ENCODE assay signal across 5 worm cellular contexts in genomic region chrII:4904277-4904676, ce11.
TF ChIP-seq lines count a peak whose summit lies in the region.

No protein-coding gene starts in this region.

TF ChIP-seq in whole organism, L1 larva, 84 proteins besides CTCF, POLR2A, EP300 and RAD21 (continues in another document):
- TF ChIP-seq nhr-77 (tag; optimal IDR thresholded peaks at IDR 0.05; lab: Kevin White, UChicago) (peak; percentile 31), mdl-1 (tag; optimal IDR thresholded peaks at IDR 0.05; lab: Kevin White, UChicago) (peak in 1 of 2 experiments; percentile 77), ets-5 (GFP tag; IDR thresholded peaks at IDR 0.05; lab: Robert Waterston, UW) (no peak), jun-1 (tag; optimal IDR thresholded peaks at IDR 0.05; lab: Kevin White, UChicago) (peak; percentile 56), xbp-1 (tag; optimal IDR thresholded peaks at IDR 0.05; lab: Kevin White, UChicago) (peak; percentile 65), lin-15B (tag; optimal IDR thresholded peaks at IDR 0.05; lab: Kevin White, UChicago) (peak; percentile 34), nhr-19 (GFP tag; conservative IDR thresholded peaks at IDR 0.05; lab: Robert Waterston, UW) (peak; percentile 61), lin-35 (GFP tag; optimal IDR thresholded peaks at IDR 0.05; lab: Kevin White, UChicago) (peak; percentile 77 to 81), lin-14 (GFP tag; optimal IDR thresholded peaks at IDR 0.05; lab: Kevin White, UChicago) (peak; percentile 87), pag-3 (tag; optimal IDR thresholded peaks at IDR 0.05; lab: Kevin White, UChicago; ENCODE audit: borderline replicate concordance, insufficient read depth) (no peak), isw-1 (GFP tag; IDR thresholded peaks at IDR 0.05; lab: Robert Waterston, UW) (peak; percentile 72), elt-2 (tag; optimal IDR thresholded peaks at IDR 0.05; lab: Kevin White, UChicago) (peak; percentile 23), fkh-8 (tag; optimal IDR thresholded peaks at IDR 0.05; lab: Kevin White, UChicago) (peak; percentile 65), dpl-1 (GFP tag; optimal IDR thresholded peaks at IDR 0.05; lab: Kevin White, UChicago) (peak; percentile 38 to 74 (median 70)), ceh-90 (tag; optimal IDR thresholded peaks at IDR 0.05; lab: Kevin White, UChicago) (no peak), nhr-20 (tag; optimal IDR thresholded peaks at IDR 0.05; lab: Kevin White, UChicago) (peak; percentile 80), fos-1 (tag; optimal IDR thresholded peaks at IDR 0.05; lab: Kevin White, UChicago) (peak; percentile 41), lsy-2 (tag; optimal IDR thresholded peaks at IDR 0.05; lab: Kevin White, UChicago) (peak; percentile 71 to 86)

TF ChIP-seq in whole organism, L3 larva, 47 proteins besides CTCF, POLR2A, EP300 and RAD21 (continues in another document):
- no peak for TF ChIP-seq fos-1 (tag; optimal IDR thresholded peaks at IDR 0.05; lab: Kevin White, UChicago)
- no peak for TF ChIP-seq mdl-1 (tag; optimal IDR thresholded peaks at IDR 0.05; lab: Kevin White, UChicago)
- no peak for TF ChIP-seq ztf-11 (tag; optimal IDR thresholded peaks at IDR 0.05; lab: Kevin White, UChicago)
- TF ChIP-seq jun-1 (tag; optimal IDR thresholded peaks at IDR 0.05; lab: Kevin White, UChicago), result peak; percentile 56
- TF ChIP-seq nhr-237 (tag; optimal IDR thresholded peaks at IDR 0.05; lab: Kevin White, UChicago), result no peak
- no peak for TF ChIP-seq eor-1 (tag; optimal IDR thresholded peaks at IDR 0.05; lab: Kevin White, UChicago)
- TF ChIP-seq lin-15B (tag; optimal IDR thresholded peaks at IDR 0.05; lab: Kevin White, UChicago), result peak; percentile 87
- TF ChIP-seq unc-62 (GFP tag; optimal IDR thresholded peaks at IDR 0.05; lab: Kevin White, UChicago), result peak; percentile 37
- TF ChIP-seq skn-1 (tag; optimal IDR thresholded peaks at IDR 0.05; lab: Kevin White, UChicago), result peak; percentile 70
- no peak for TF ChIP-seq sea-2 (GFP tag; optimal IDR thresholded peaks at IDR 0.05; lab: Kevin White, UChicago)
- TF ChIP-seq nhr-25 (tag; optimal IDR thresholded peaks at IDR 0.05; lab: Kevin White, UChicago), result peak; percentile 79
- TF ChIP-seq nhr-67 (tag; optimal IDR thresholded peaks at IDR 0.05; lab: Kevin White, UChicago), result no peak
- TF ChIP-seq nhr-43 (tag; optimal IDR thresholded peaks at IDR 0.05; lab: Kevin White, UChicago; ENCODE audit: poor library complexity, severe bottlenecking), result no peak
- TF ChIP-seq nfya-1 (tag; optimal IDR thresholded peaks at IDR 0.05; lab: Kevin White, UChicago; ENCODE audit: insufficient read depth), result peak; percentile 96
- no peak for TF ChIP-seq nhr-76 (tag; optimal IDR thresholded peaks at IDR 0.05; lab: Kevin White, UChicago)
- TF ChIP-seq nhr-77 (tag; optimal IDR thresholded peaks at IDR 0.05; lab: Kevin White, UChicago), result no peak
- TF ChIP-seq snpc-4 (tag; optimal IDR thresholded peaks at IDR 0.05; lab: Kevin White, UChicago), result peak; percentile 77
- peak; percentile 47 for TF ChIP-seq nhr-23 (tag; optimal IDR thresholded peaks at IDR 0.05; lab: Kevin White, UChicago)
- TF ChIP-seq nhr-11 (tag; optimal IDR thresholded peaks at IDR 0.05; lab: Kevin White, UChicago), result no peak

TF ChIP-seq in whole organism, early embryonic, 17 proteins besides CTCF, POLR2A, EP300 and RAD21:
- TF ChIP-seq tra-4 (tag; optimal IDR thresholded peaks at IDR 0.05; lab: Kevin White, UChicago) (no peak), F13C5.2 (tag; optimal IDR thresholded peaks at IDR 0.05; lab: Kevin White, UChicago) (peak; percentile 3), hmg-4 (GFP tag; optimal IDR thresholded peaks at IDR 0.05; lab: Kevin White, UChicago) (no peak)

TF ChIP-seq in whole organism, midembryonic, 9 proteins besides CTCF, POLR2A, EP300 and RAD21:
- TF ChIP-seq klf-2 (GFP tag; conservative IDR thresholded peaks at IDR 0.05; lab: Robert Waterston, UW) (no peak), cog-1 (tag; optimal IDR thresholded peaks at IDR 0.05; lab: Kevin White, UChicago) (no peak), med-1 (GFP tag; optimal IDR thresholded peaks at IDR 0.05; lab: Kevin White, UChicago; ENCODE audit: insufficient read depth) (no peak), T22C8.4 (GFP tag; IDR thresholded peaks at IDR 0.05; lab: Robert Waterston, UW) (no peak), ref-1 (GFP tag; conservative IDR thresholded peaks at IDR 0.05; lab: Robert Waterston, UW) (no peak), ztf-29 (GFP tag; IDR thresholded peaks at IDR 0.05; lab: Robert Waterston, UW) (peak; percentile 57; the same call in 1 of the 2 replicates), flt-1 (GFP tag; IDR thresholded peaks at IDR 0.05; lab: Robert Waterston, UW) (0 out of 2 replicates have a peak, but pooled peaks have one; percentile 7), tab-1 (GFP tag; IDR thresholded peaks at IDR 0.05; lab: Robert Waterston, UW) (no peak), ztf-23 (GFP tag; IDR thresholded peaks at IDR 0.05; lab: Robert Waterston, UW) (no peak)

TF ChIP-seq in whole organism, young adult, 124 proteins besides CTCF, POLR2A, EP300 and RAD21 (continues in another document):
- TF ChIP-seq F10E7.11 (tag; optimal IDR thresholded peaks at IDR 0.05; lab: Kevin White, UChicago) (no peak), sdz-38 (tag; optimal IDR thresholded peaks at IDR 0.05; lab: Kevin White, UChicago) (no peak), B0019.2 (GFP tag; conservative IDR thresholded peaks at IDR 0.05; lab: Robert Waterston, UW) (no peak), ZK185.1 (tag; optimal IDR thresholded peaks at IDR 0.05; lab: Kevin White, UChicago; ENCODE audit: poor library complexity, severe bottlenecking) (peak; percentile 58), madf-6 (GFP tag; IDR thresholded peaks at IDR 0.05; lab: Robert Waterston, UW) (peak; percentile 82), Y56A3A.18 (GFP tag; IDR thresholded peaks at IDR 0.05; lab: Robert Waterston, UW) (no peak), egl-44 (GFP tag; IDR thresholded peaks at IDR 0.05; lab: Robert Waterston, UW) (no peak), nfya-1 (tag; optimal IDR thresholded peaks at IDR 0.05; lab: Kevin White, UChicago; ENCODE audit: borderline replicate concordance, insufficient read depth) (no peak), nhr-179 (tag; optimal IDR thresholded peaks at IDR 0.05; lab: Kevin White, UChicago) (no peak), madf-10 (tag; optimal IDR thresholded peaks at IDR 0.05; lab: Kevin White, UChicago) (peak; percentile 40), lin-40 (tag; optimal IDR thresholded peaks at IDR 0.05; lab: Kevin White, UChicago) (peak; percentile 24), D2030.7 (GFP tag; IDR thresholded peaks at IDR 0.05; lab: Robert Waterston, UW) (peak; percentile 69), aptf-2 (GFP tag; conservative IDR thresholded peaks at IDR 0.05; lab: Robert Waterston, UW) (no peak), nhr-90 (tag; optimal IDR thresholded peaks at IDR 0.05; lab: Kevin White, UChicago) (no peak), Y95B8A.8 (GFP tag; IDR thresholded peaks at IDR 0.05; lab: Robert Waterston, UW) (0 out of 2 replicates have a peak, but pooled peaks have one; percentile 60), nhr-80 (tag; optimal IDR thresholded peaks at IDR 0.05; lab: Kevin White, UChicago) (peak; percentile 15), sea-2 (GFP tag; IDR thresholded peaks at IDR 0.05; lab: Robert Waterston, UW) (no peak), lin-54 (GFP tag; optimal IDR thresholded peaks at IDR 0.05; lab: Kevin White, UChicago) (peak; percentile 68), rcor-1 (GFP tag; IDR thresholded peaks at IDR 0.05; lab: Robert Waterston, UW) (peak; percentile 61), mcd-1 (GFP tag; IDR thresholded peaks at IDR 0.05; lab: Robert Waterston, UW) (peak; percentile 70), egl-18 (GFP tag; IDR thresholded peaks at IDR 0.05; lab: Robert Waterston, UW) (no peak), cebp-1 (GFP tag; IDR thresholded peaks at IDR 0.05; lab: Robert Waterston, UW) (peak; percentile 66), cebp-1 (tag; optimal IDR thresholded peaks at IDR 0.05; lab: Kevin White, UChicago) (peak; percentile 80), ceh-79 (tag; optimal IDR thresholded peaks at IDR 0.05; lab: Kevin White, UChicago) (no peak), pbrm-1 (GFP tag; IDR thresholded peaks at IDR 0.05; lab: Robert Waterston, UW) (peak; percentile 67; the same call in 1 of the 2 replicates), F37B4.10 (GFP tag; IDR thresholded peaks at IDR 0.05; lab: Robert Waterston, UW) (no peak), mxl-1 (tag; optimal IDR thresholded peaks at IDR 0.05; lab: Kevin White, UChicago) (no peak), T26A5.8 (tag; optimal IDR thresholded peaks at IDR 0.05; lab: Kevin White, UChicago) (no peak), lin-35 (GFP tag; optimal IDR thresholded peaks at IDR 0.05; lab: Kevin White, UChicago) (peak in 1 of 3 experiments; percentile 68), F33H1.4 (GFP tag; IDR thresholded peaks at IDR 0.05; lab: Robert Waterston, UW) (peak; percentile 84), mel-28 (tag; optimal IDR thresholded peaks at IDR 0.05; lab: Kevin White, UChicago; ENCODE audit: borderline replicate concordance) (no peak), lsy-27 (tag; optimal IDR thresholded peaks at IDR 0.05; lab: Kevin White, UChicago; ENCODE audit: borderline replicate concordance, insufficient read depth) (peak; percentile 60), B0261.1 (tag; optimal IDR thresholded peaks at IDR 0.05; lab: Kevin White, UChicago) (no peak), ceh-100 (GFP tag; IDR thresholded peaks at IDR 0.05; lab: Robert Waterston, UW) (no peak), snpc-4 (GFP tag; optimal IDR thresholded peaks at IDR 0.05; lab: Kevin White, UChicago) (peak; percentile 47), snpc-4 (tag; optimal IDR thresholded peaks at IDR 0.05; lab: Kevin White, UChicago) (peak; percentile 59 to 84 (median 65)), ets-4 (GFP tag; optimal IDR thresholded peaks at IDR 0.05; lab: Kevin White, UChicago) (no peak), chd-7 (tag; optimal IDR thresholded peaks at IDR 0.05; lab: Kevin White, UChicago) (peak; percentile 9), snpc-3.4 (tag; optimal IDR thresholded peaks at IDR 0.05; lab: Kevin White, UChicago) (peak; percentile 60), tbp1 (GFP tag; optimal IDR thresholded peaks at IDR 0.05; lab: Kevin White, UChicago) (peak; percentile 62), lir-1 (GFP tag; conservative IDR thresholded peaks at IDR 0.05; lab: Robert Waterston, UW) (0 out of 2 replicates have a peak, but pooled peaks have one; percentile 10), egrh-3 (GFP tag; IDR thresholded peaks at IDR 0.05; lab: Robert Waterston, UW) (no peak), let-526 (GFP tag; IDR thresholded peaks at IDR 0.05; lab: Robert Waterston, UW) (peak; percentile 32; the same call in 1 of the 2 replicates), fkh-3 (tag; optimal IDR thresholded peaks at IDR 0.05; lab: Kevin White, UChicago) (no peak), somi-1 (GFP tag; optimal IDR thresholded peaks at IDR 0.05; lab: Kevin White, UChicago) (no peak), F22D6.2 (tag; optimal IDR thresholded peaks at IDR 0.05; lab: Kevin White, UChicago) (no peak), ceh-40 (GFP tag; IDR thresholded peaks at IDR 0.05; lab: Robert Waterston, UW) (no peak)

Comparison
In these comparisons a context has a peak if more than half of its experiments do, and no peak if none do; other contexts are left out.
1. Of the 8 proteins assayed by ChIP-seq in both whole organism, young adult and whole organism, L1 larva: peak only in whole organism, young adult: unc-62; only in whole organism, L1 larva: none; in both: dpl-1, efl-1 and snpc-4; in neither: 3; mixed calls (peak in some experiments, not most) for 1.